Fruit fly (Drosophila melanogaster) whole organism, embryonic: ENCODE measurements around the gene dpr10.

ENCODE experiments used
- Abd-B ChIP-seq: fragments of 200-800 bp; sonication (Bioruptor generic); optimal IDR thresholded peaks from 2 replicates; lab custom pipeline; 2018; ENCODE audit warnings: missing biosample characterization, mild to moderate bottlenecking, missing genetic modification characterization, moderate library complexity
- Aef1 ChIP-seq: fragments of 200-800 bp; sonication (Bioruptor generic); IDR thresholded peaks from 3 replicates; pipeline ENCODE4 v1.3.6; 2022; ENCODE audit warnings: missing biosample characterization, missing genetic modification characterization
- Asciz ChIP-seq: fragments of 200-800 bp; sonication (Bioruptor generic); optimal IDR thresholded peaks from 2 replicates; lab custom pipeline; 2017; ENCODE audit warnings: missing biosample characterization, mild to moderate bottlenecking, missing genetic modification characterization, missing genetic modification reagents
- Awh ChIP-seq: fragments of 200-800 bp; sonication (Bioruptor generic); IDR thresholded peaks from 2 replicates; pipeline ENCODE4, ENCODE4 v1.3.6; 2022; ENCODE audit warnings: missing biosample characterization, missing genetic modification characterization
- BEAF-32 ChIP-seq: fragments of 200-800 bp; sonication (Bioruptor generic); optimal IDR thresholded peaks from 3 replicates; lab custom pipeline; 2017; ENCODE audit warnings: missing biosample characterization, missing genetic modification characterization, mild to moderate bottlenecking, moderate library complexity, missing genetic modification reagents
- Bgb ChIP-seq: fragments of 200-800 bp; sonication (Bioruptor generic); IDR thresholded peaks from 2 replicates; pipeline ENCODE4 v1.3.6; 2022; ENCODE audit warnings: missing biosample characterization, missing genetic modification characterization; ENCODE audit not compliant: partially characterized antibody
- Bteb2 ChIP-seq: fragments of 200-800 bp; sonication (Bioruptor generic); optimal IDR thresholded peaks from 2 replicates; lab custom pipeline; 2016; ENCODE audit warnings: missing biosample characterization, missing genetic modification characterization
- CG1024 ChIP-seq: fragments of 200-800 bp; sonication (Bioruptor generic); IDR thresholded peaks from 2 replicates; pipeline ENCODE4 v1.3.6; 2022; ENCODE audit warnings: missing biosample characterization, missing genetic modification characterization
- CG10979 ChIP-seq: fragments of 200-800 bp; sonication (Bioruptor generic); optimal IDR thresholded peaks from 2 replicates; lab custom pipeline; 2018; ENCODE audit warnings: missing biosample characterization, mild to moderate bottlenecking, missing genetic modification characterization, moderate library complexity
- CG11696 ChIP-seq: fragments of 200-800 bp; sonication (Bioruptor generic); IDR thresholded peaks from 2 replicates; pipeline ENCODE4 v1.3.6; 2022; ENCODE audit warnings: missing biosample characterization, missing genetic modification characterization
- CG12744 ChIP-seq: fragments of 200-800 bp; sonication (Bioruptor generic); optimal IDR thresholded peaks from 2 replicates; lab custom pipeline; 2016; ENCODE audit warnings: missing biosample characterization, missing genetic modification characterization
- CG13123 ChIP-seq: fragments of 200-800 bp; sonication (Bioruptor generic); optimal IDR thresholded peaks from 2 replicates; lab custom pipeline; 2016; ENCODE audit warnings: missing biosample characterization, missing genetic modification characterization
- CG14710 ChIP-seq: fragments of 200-800 bp; sonication (Bioruptor generic); optimal IDR thresholded peaks from 3 replicates; lab custom pipeline; 2019; ENCODE audit warnings: missing biosample characterization, mild to moderate bottlenecking, missing genetic modification characterization, moderate library complexity
- CG1602 ChIP-seq: fragments of 200-800 bp; sonication (Bioruptor generic); optimal IDR thresholded peaks from 3 replicates; lab custom pipeline; 2016; ENCODE audit warnings: missing biosample characterization, missing genetic modification characterization
- CG17186 ChIP-seq: fragments of 200-800 bp; sonication (Bioruptor generic); optimal IDR thresholded peaks from 3 replicates; lab custom pipeline; 2017; ENCODE audit warnings: missing biosample characterization, missing genetic modification reagents, missing genetic modification characterization
- CG2712 ChIP-seq: fragments of 200-800 bp; optimal IDR thresholded peaks from 3 replicates; lab custom pipeline; 2019; ENCODE audit warnings: missing biosample characterization, mild to moderate bottlenecking, missing genetic modification characterization, moderate library complexity
- CG32532 ChIP-seq: fragments of 200-800 bp; sonication (Bioruptor generic); IDR thresholded peaks from 2 replicates; pipeline ENCODE4 v1.3.6; 2022; ENCODE audit warnings: missing biosample characterization, missing genetic modification characterization
- CG34422 ChIP-seq: fragments of 200-800 bp; sonication (Bioruptor generic); IDR thresholded peaks from 3 replicates; pipeline ENCODE4 v1.3.6; 2022; ENCODE audit warnings: missing biosample characterization, missing genetic modification characterization
- CG3838 ChIP-seq: fragments of 200-800 bp; sonication (Bioruptor generic); optimal IDR thresholded peaks from 3 replicates; lab custom pipeline; 2016; ENCODE audit warnings: missing biosample characterization, missing genetic modification characterization
- CG3995 ChIP-seq: fragments of 200-800 bp; sonication (Bioruptor generic); optimal IDR thresholded peaks from 3 replicates; lab custom pipeline; 2016; ENCODE audit warnings: missing biosample characterization, missing genetic modification characterization
- CG4282 ChIP-seq: fragments of 200-800 bp; sonication (Bioruptor generic); optimal IDR thresholded peaks from 2 replicates; lab custom pipeline; 2016; ENCODE audit warnings: missing biosample characterization, missing genetic modification characterization
- CG4617 ChIP-seq: fragments of 200-800 bp; sonication (Bioruptor generic); optimal IDR thresholded peaks from 3 replicates; lab custom pipeline; 2016; ENCODE audit warnings: missing biosample characterization, missing genetic modification characterization, borderline replicate concordance
- CG4730 ChIP-seq: fragments of 200-800 bp; sonication (Bioruptor generic); IDR thresholded peaks from 2 replicates; pipeline ENCODE4 v1.3.6; 2022; ENCODE audit warnings: missing biosample characterization, missing genetic modification characterization
- CG7357 ChIP-seq: fragments of 200-800 bp; sonication (Bioruptor generic); IDR thresholded peaks from 3 replicates; pipeline ENCODE4 v1.3.6; 2022; ENCODE audit warnings: missing biosample characterization, missing genetic modification characterization
- CG7786 ChIP-seq: fragments of 200-800 bp; sonication (Bioruptor generic); optimal IDR thresholded peaks from 2 replicates; lab custom pipeline; 2016; ENCODE audit warnings: missing biosample characterization, missing genetic modification characterization
- CG8765 ChIP-seq: fragments of 200-800 bp; sonication (Bioruptor generic); IDR thresholded peaks from 2 replicates; pipeline ENCODE4 v1.3.6; 2022; ENCODE audit warnings: missing biosample characterization, missing genetic modification characterization
- CTCF ChIP-seq: fragments of 200-800 bp; sonication (Bioruptor generic); optimal IDR thresholded peaks from 2 replicates; lab custom pipeline; 2017; ENCODE audit warnings: missing biosample characterization, mild to moderate bottlenecking, missing genetic modification characterization, moderate library complexity
- D ChIP-seq, 2 experiments: fragments of 200-800 bp in 1 of 2; fragments of >200 bp in 1 of 2; sonication (Bioruptor generic) in 1 of 2; optimal IDR thresholded peaks; 2 replicates in 1 of 2; 3 replicates in 1 of 2; lab custom pipeline; 2017; ENCODE audit warnings: mild to moderate bottlenecking in 1 of 2, missing biosample characterization in 1 of 2, missing genetic modification characterization in 1 of 2, missing genetic modification reagents in 1 of 2
- Dip2 ChIP-seq: fragments of 200-800 bp; sonication (Bioruptor generic); IDR thresholded peaks from 2 replicates; pipeline ENCODE4 v1.3.6; 2022; ENCODE audit warnings: missing biosample characterization, missing genetic modification characterization
- Hr78 ChIP-seq, 2 experiments: fragments of 200-800 bp in 1 of 2; fragments of >200 bp in 1 of 2; sonication (Bioruptor generic) in 1 of 2; optimal IDR thresholded peaks; 2 replicates each; lab custom pipeline; 2017 to 2019; ENCODE audit warnings: missing biosample characterization in 2 of 2, missing genetic modification characterization in 2 of 2, mild to moderate bottlenecking in 1 of 2, moderate library complexity in 1 of 2
- Myb ChIP-seq: fragments of 200-800 bp; sonication (Bioruptor generic); optimal IDR thresholded peaks from 2 replicates; lab custom pipeline; 2016; ENCODE audit warnings: missing biosample characterization, missing genetic modification characterization
- NK7.1 ChIP-seq: fragments of 200-800 bp; sonication (Bioruptor generic); optimal IDR thresholded peaks from 3 replicates; lab custom pipeline; 2016; ENCODE audit warnings: missing biosample characterization, missing genetic modification characterization
- Oli ChIP-seq: fragments of 200-800 bp; sonication (Bioruptor generic); optimal IDR thresholded peaks from 2 replicates; lab custom pipeline; 2018; ENCODE audit warnings: missing biosample characterization, mild to moderate bottlenecking, missing genetic modification characterization, moderate library complexity
- PHDP ChIP-seq: fragments of 200-800 bp; sonication (Bioruptor generic); optimal IDR thresholded peaks from 3 replicates; lab custom pipeline; 2018; ENCODE audit warnings: missing biosample characterization, mild to moderate bottlenecking, missing genetic modification characterization, moderate library complexity
- Usf ChIP-seq: fragments of 200-800 bp; sonication (Bioruptor generic); optimal IDR thresholded peaks from 2 replicates; lab custom pipeline; 2017; ENCODE audit warnings: missing genotype, missing biosample characterization, missing genetic modification characterization
- Vsx1 ChIP-seq: fragments of 200-800 bp; sonication (Bioruptor generic); optimal IDR thresholded peaks from 2 replicates; lab custom pipeline; 2017; ENCODE audit warnings: missing biosample characterization, mild to moderate bottlenecking, missing genetic modification characterization, missing genetic modification reagents
- ash1 ChIP-seq: fragments of 200-800 bp; sonication (Bioruptor generic); optimal IDR thresholded peaks from 2 replicates; lab custom pipeline; 2018; ENCODE audit warnings: missing biosample characterization, mild to moderate bottlenecking, missing genetic modification characterization
- bowl ChIP-seq: fragments of 200-800 bp; sonication (Bioruptor generic); IDR thresholded peaks from 2 replicates; pipeline ENCODE4 v1.3.6; 2022; ENCODE audit warnings: missing biosample characterization, missing genetic modification characterization
- crp ChIP-seq, 2 experiments: fragments of 200-800 bp; sonication (Bioruptor generic); optimal IDR thresholded peaks; 2 replicates in 1 of 2; 3 replicates in 1 of 2; lab custom pipeline; 2017; ENCODE audit warnings: missing biosample characterization in 2 of 2, missing genetic modification characterization in 2 of 2, mild to moderate bottlenecking in 1 of 2, moderate library complexity in 1 of 2
- dati ChIP-seq: fragments of 200-800 bp; sonication (Bioruptor generic); IDR thresholded peaks from 2 replicates; pipeline ENCODE4 v1.3.6; 2022; ENCODE audit warnings: missing biosample characterization, missing genetic modification characterization
- disco-r ChIP-seq: fragments of 200-800 bp; sonication (Bioruptor generic); optimal IDR thresholded peaks from 2 replicates; lab custom pipeline; 2016; ENCODE audit warnings: missing biosample characterization, missing genetic modification characterization
- ewg ChIP-seq: fragments of 200-800 bp; sonication (Bioruptor generic); optimal IDR thresholded peaks from 3 replicates; lab custom pipeline; 2017; ENCODE audit warnings: mild to moderate bottlenecking, missing biosample characterization, missing genetic modification reagents, missing genetic modification characterization
- fd102C ChIP-seq: fragments of 200-800 bp; sonication (Bioruptor generic); optimal IDR thresholded peaks from 2 replicates; lab custom pipeline; 2018; ENCODE audit warnings: missing biosample characterization, mild to moderate bottlenecking, missing genetic modification characterization, moderate library complexity
- ind ChIP-seq: fragments of 200-800 bp; sonication (Bioruptor generic); optimal IDR thresholded peaks from 3 replicates; lab custom pipeline; 2016; ENCODE audit warnings: missing biosample characterization, missing genetic modification characterization
- jumu ChIP-seq: fragments of 200-800 bp; sonication (Bioruptor generic); optimal IDR thresholded peaks from 3 replicates; lab custom pipeline; 2016; ENCODE audit warnings: missing biosample characterization, missing genetic modification characterization
- kah ChIP-seq: fragments of 200-800 bp; sonication (Bioruptor generic); optimal IDR thresholded peaks from 2 replicates; lab custom pipeline; 2018; ENCODE audit warnings: missing biosample characterization, mild to moderate bottlenecking, missing genetic modification characterization
- nerfin-1 ChIP-seq: fragments of 200-800 bp; sonication (Bioruptor generic); optimal IDR thresholded peaks from 3 replicates; lab custom pipeline; 2019; ENCODE audit warnings: missing biosample characterization, mild to moderate bottlenecking, missing genetic modification characterization, moderate library complexity
- pho ChIP-seq: fragments of 200-800 bp; sonication (Bioruptor generic); optimal IDR thresholded peaks from 2 replicates; lab custom pipeline; 2016; ENCODE audit warnings: missing biosample characterization, missing genetic modification characterization
- pzg ChIP-seq: fragments of 200-800 bp; sonication (Bioruptor generic); optimal IDR thresholded peaks from 3 replicates; lab custom pipeline; 2018; ENCODE audit warnings: missing biosample characterization, mild to moderate bottlenecking, missing genetic modification characterization, moderate library complexity
- seq ChIP-seq: fragments of 200-800 bp; sonication (Bioruptor generic); IDR thresholded peaks from 2 replicates; pipeline ENCODE4 v1.3.6; 2022; ENCODE audit warnings: missing biosample characterization, missing genetic modification characterization
- vnd ChIP-seq: fragments of 200-800 bp; sonication (Bioruptor generic); IDR thresholded peaks from 3 replicates; pipeline ENCODE4 v1.3.6; 2022; ENCODE audit warnings: missing biosample characterization, missing genetic modification characterization; ENCODE audit not compliant: partially characterized antibody

Gene dpr10

DNA sequence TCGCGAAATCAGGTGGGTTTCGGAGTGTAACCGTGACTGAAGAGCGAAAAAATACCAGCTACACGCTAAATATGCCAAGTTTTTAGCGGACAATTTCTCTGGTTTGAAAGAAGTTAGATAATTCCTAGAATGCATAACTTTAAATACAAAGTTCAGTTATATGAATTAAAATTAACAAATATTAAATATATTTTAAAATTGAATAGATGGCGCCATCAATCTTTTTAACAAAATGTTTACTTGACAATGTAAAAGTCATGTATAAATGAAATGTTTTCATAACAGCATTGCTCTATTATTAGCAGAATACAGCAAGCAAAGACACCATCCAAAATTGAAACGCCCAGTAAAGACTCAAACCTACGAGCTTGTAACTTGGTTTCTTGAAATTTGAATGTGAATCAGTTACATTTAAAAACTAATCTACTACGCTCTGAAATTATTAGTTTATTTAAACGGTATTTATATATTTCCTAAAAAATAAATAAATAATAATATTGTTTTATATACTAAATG, 39.4 kb upstream of the dpr10 start, which contains the start of gene scramb1:
TSS of gene scramb1 (minus strand) at position 27 of the 516 bp plus-strand sequence.
- TF ChIP-seq CG13123 (GFP tag; lab: Kevin White, UChicago) (no peak), jumu (GFP tag; lab: Kevin White, UChicago) (no peak), pzg (GFP tag; lab: Kevin White, UChicago) (peak; percentile 37), disco-r (GFP tag; lab: Kevin White, UChicago) (no peak), Hr78 (GFP tag; optimal IDR thresholded peaks at IDR 0.05; lab: Kevin White, UChicago) (no peak), Dip2 (GFP tag; lab: Robert Waterston, UW) (no peak), kah (GFP tag; lab: Kevin White, UChicago) (no peak), PHDP (tag; lab: Kevin White, UChicago) (no peak), CG4617 (GFP tag; lab: Kevin White, UChicago) (peak; percentile 26), Myb (GFP tag; lab: Kevin White, UChicago) (peak; percentile 78), BEAF-32 (peak; percentile 39), CG11696 (no peak), CG7357 (GFP tag; lab: Robert Waterston, UW) (no peak), CG3995 (GFP tag; lab: Kevin White, UChicago) (no peak), Asciz (GFP tag; lab: Kevin White, UChicago) (no peak), Bgb (GFP tag; lab: Robert Waterston, UW) (peak; percentile 20; the same call in 1 of the 2 replicates), CG14710 (tag; lab: Kevin White, UChicago) (peak; percentile 20), CG34422 (GFP tag; lab: Robert Waterston, UW) (no peak), Usf (GFP tag; lab: Kevin White, UChicago) (no peak), Bteb2 (GFP tag; lab: Kevin White, UChicago) (no peak), CG32532 (GFP tag; lab: Robert Waterston, UW) (no peak), ewg (GFP tag; lab: Kevin White, UChicago) (no peak), CG4730 (no peak), dati (no peak), nerfin-1 (tag; lab: Kevin White, UChicago) (no peak), CG1024 (GFP tag; lab: Robert Waterston, UW) (no peak), bowl (GFP tag; lab: Robert Waterston, UW) (no peak), CG8765 (no peak), ind (GFP tag; lab: Kevin White, UChicago) (no peak), CG7786 (GFP tag; lab: Kevin White, UChicago) (no peak), Oli (tag; lab: Kevin White, UChicago) (no peak), Vsx1 (no peak), CG17186 (GFP tag; lab: Kevin White, UChicago) (peak; percentile 17), CG12744 (GFP tag; lab: Kevin White, UChicago) (no peak), CG10979 (tag; lab: Kevin White, UChicago) (no peak), CTCF (GFP tag; lab: Kevin White, UChicago) (peak; percentile 93), NK7.1 (GFP tag; lab: Kevin White, UChicago) (no peak), CG3838 (no peak), ash1 (GFP tag; lab: Kevin White, UChicago) (no peak), fd102C (GFP tag; lab: Kevin White, UChicago) (no peak), vnd (no peak), CG4282 (GFP tag; lab: Kevin White, UChicago) (no peak), seq (GFP tag; lab: Robert Waterston, UW) (no peak), CG1602 (no peak), CG2712 (tag; lab: Kevin White, UChicago) (peak; percentile 35), crp (GFP tag; optimal IDR thresholded peaks at IDR 0.05; lab: Kevin White, UChicago) (peak in 1 of 2 experiments; percentile 55), pho (GFP tag; lab: Kevin White, UChicago) (no peak), D (optimal IDR thresholded peaks at IDR 0.05; lab: Kevin White, UChicago) (no peak), D (GFP tag; optimal IDR thresholded peaks at IDR 0.05; lab: Kevin White, UChicago) (no peak), Awh (GFP tag; lab: Robert Waterston, UW) (no peak), Aef1 (GFP tag; lab: Robert Waterston, UW) (no peak), Abd-B (GFP tag; lab: Kevin White, UChicago) (no peak)
